Worm (Caenorhabditis elegans): ENCODE measurements around the gene snf-7.

Gene snf-7

DNA sequence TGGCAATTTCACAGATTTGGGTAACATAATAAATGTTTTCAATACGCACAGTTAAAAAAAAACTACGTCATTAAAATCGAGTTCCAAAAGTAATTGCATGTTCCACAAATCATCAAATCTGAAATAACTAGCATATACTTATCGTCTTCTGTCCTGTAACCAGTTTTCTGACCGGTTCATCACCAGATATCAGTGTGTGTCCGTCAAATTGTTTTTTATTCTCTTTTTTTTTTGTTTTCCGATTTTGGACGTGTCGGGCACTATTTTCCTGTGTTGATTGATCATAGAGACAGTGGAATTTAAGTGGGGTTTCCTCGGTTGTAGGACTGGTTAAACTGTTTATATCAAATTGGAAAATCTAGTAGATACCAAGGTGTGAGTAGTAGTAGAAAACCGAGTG lies 8.7 kb downstream of the snf-7 start:
- TF ChIP-seq sem-2 (GFP tag; optimal IDR thresholded peaks at IDR 0.05) (no peak), flh-1 (GFP tag; optimal IDR thresholded peaks at IDR 0.05) (no peak), nhr-2 (tag; optimal IDR thresholded peaks at IDR 0.05) (no peak)

ce11 chrIII:13015754-13016317 lies 10.6 kb downstream of the snf-7 start:
- TF ChIP-seq unc-62 (GFP tag; optimal IDR thresholded peaks at IDR 0.05) (no peak), nhr-28 (tag; optimal IDR thresholded peaks at IDR 0.05) (no peak), sptf-1 (tag; optimal IDR thresholded peaks at IDR 0.05) (no peak), mab-5 (tag; optimal IDR thresholded peaks at IDR 0.05) (no peak), nhr-12 (tag; optimal IDR thresholded peaks at IDR 0.05) (no peak), zip-8 (tag; optimal IDR thresholded peaks at IDR 0.05) (no peak), nhr-237 (tag; optimal IDR thresholded peaks at IDR 0.05) (no peak)

DNA sequence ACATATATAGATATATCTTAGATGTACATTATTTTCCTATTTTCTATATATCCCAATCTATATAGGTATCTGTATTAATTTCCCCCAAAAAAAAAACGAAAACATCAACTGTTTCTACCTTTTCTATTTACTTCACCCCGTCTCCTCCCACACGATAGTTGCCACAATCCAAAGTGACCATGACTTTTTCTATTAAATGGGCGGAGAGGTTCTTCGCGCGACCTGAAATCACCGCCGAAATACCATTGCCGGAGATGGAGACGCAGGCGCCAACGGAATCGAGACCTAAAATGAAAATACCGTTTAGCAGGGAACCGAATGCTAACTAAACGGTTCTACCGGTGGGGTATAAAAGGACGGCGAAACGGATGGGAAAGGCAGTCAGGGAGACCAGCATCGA lies 13.4 kb downstream of the snf-7 start, which contains the start of gene col-98:
col-98 (plus strand) TSS at position 390 of the 400 bp plus-strand sequence.
- TF ChIP-seq pha-4 (tag; optimal IDR thresholded peaks at IDR 0.05) (no peak), drap-1 (GFP tag; optimal IDR thresholded peaks at IDR 0.05) (no peak), unc-39 (tag; optimal IDR thresholded peaks at IDR 0.05) (no peak), nhr-76 (tag; optimal IDR thresholded peaks at IDR 0.05) (no peak), bed-3 (GFP tag; optimal IDR thresholded peaks at IDR 0.05) (no peak), snpc-4 (tag; optimal IDR thresholded peaks at IDR 0.05) (no peak), ceh-43 (GFP tag; optimal IDR thresholded peaks at IDR 0.05) (no peak), elt-3 (tag; optimal IDR thresholded peaks at IDR 0.05) (no peak), nhr-237 (tag; optimal IDR thresholded peaks at IDR 0.05) (no peak)

DNA sequence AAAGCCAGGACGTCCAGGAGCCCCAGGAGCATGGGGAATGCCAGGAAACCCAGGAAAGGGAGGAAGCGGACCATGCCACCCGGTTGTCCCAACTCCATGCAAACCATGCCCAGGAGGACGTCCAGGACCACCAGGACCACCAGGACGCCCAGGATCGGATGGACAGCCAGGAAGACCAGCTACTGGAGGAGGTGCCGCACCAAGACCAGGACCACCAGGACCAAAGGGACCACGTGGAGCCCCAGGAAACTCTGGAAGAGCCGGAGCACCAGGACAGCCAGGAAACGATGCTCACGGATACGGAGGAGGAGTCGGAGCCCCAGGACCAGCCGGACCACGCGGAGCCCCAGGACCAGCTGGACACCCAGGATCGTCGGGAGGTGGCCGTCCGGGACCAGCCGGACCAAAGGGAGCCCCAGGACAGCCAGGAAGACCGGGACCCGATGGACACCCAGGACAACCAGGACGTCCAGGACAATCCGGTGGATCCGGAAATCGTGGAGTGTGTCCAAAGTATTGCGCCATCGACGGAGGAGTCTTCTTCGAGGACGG lies 14.4 kb downstream of the snf-7 start:
- TF ChIP-seq tbx-8 (GFP tag; optimal IDR thresholded peaks at IDR 0.05) = no peak
- TF ChIP-seq ceh-43 (GFP tag; optimal IDR thresholded peaks at IDR 0.05) = no peak
- TF ChIP-seq ces-1 (GFP tag; optimal IDR thresholded peaks at IDR 0.05) = no peak
- TF ChIP-seq nhr-2 (tag; optimal IDR thresholded peaks at IDR 0.05) = no peak
- TF ChIP-seq lsy-2 (tag; optimal IDR thresholded peaks at IDR 0.05) = no peak
- no peak for TF ChIP-seq bed-3 (GFP tag; optimal IDR thresholded peaks at IDR 0.05)
- TF ChIP-seq ztf-11 (tag; optimal IDR thresholded peaks at IDR 0.05) = no peak
- TF ChIP-seq ham-2 (GFP tag; optimal IDR thresholded peaks at IDR 0.05) = no peak
- no peak for TF ChIP-seq elt-3 (tag; optimal IDR thresholded peaks at IDR 0.05)
- TF ChIP-seq nhr-28 (tag; optimal IDR thresholded peaks at IDR 0.05) = no peak
- TF ChIP-seq mab-5 (tag; optimal IDR thresholded peaks at IDR 0.05) = no peak

ce11 chrIII:13020741-13021140 lies 15.5 kb downstream of the snf-7 start, which contains the start of gene cyp-13A11:
TSS of gene cyp-13A11 (plus strand) at chrIII:13021006.
- TF ChIP-seq ham-2 (GFP tag; optimal IDR thresholded peaks at IDR 0.05) (no peak), elt-3 (tag; optimal IDR thresholded peaks at IDR 0.05) (no peak), M03D4.4 (tag; optimal IDR thresholded peaks at IDR 0.05) (no peak), unc-120 (tag; optimal IDR thresholded peaks at IDR 0.05; ENCODE audit: poor library complexity, severe bottlenecking) (no peak), snpc-4 (tag; optimal IDR thresholded peaks at IDR 0.05) (no peak), lin-13 (tag; optimal IDR thresholded peaks at IDR 0.05) (no peak), ceh-83 (GFP tag; optimal IDR thresholded peaks at IDR 0.05) (no peak), bed-3 (GFP tag; optimal IDR thresholded peaks at IDR 0.05) (no peak), nhr-76 (tag; optimal IDR thresholded peaks at IDR 0.05) (no peak), unc-39 (tag; optimal IDR thresholded peaks at IDR 0.05) (no peak), mep-1 (tag; optimal IDR thresholded peaks at IDR 0.05) (no peak), lin-32 (GFP tag; optimal IDR thresholded peaks at IDR 0.05) (no peak), sem-2 (GFP tag; optimal IDR thresholded peaks at IDR 0.05) (no peak), drap-1 (GFP tag; optimal IDR thresholded peaks at IDR 0.05) (no peak), ces-1 (GFP tag; optimal IDR thresholded peaks at IDR 0.05) (no peak)

ce11 chrIII:13024281-13024680 lies 19.0 kb downstream of the snf-7 start, which contains the start of gene cyp-13A12:
TSS of gene cyp-13A12 (plus strand) at chrIII:13024547.
- TF ChIP-seq ceh-43 (GFP tag; optimal IDR thresholded peaks at IDR 0.05) (no peak), mls-2 (tag; optimal IDR thresholded peaks at IDR 0.05) (no peak), unc-39 (tag; optimal IDR thresholded peaks at IDR 0.05) (no peak), nhr-2 (tag; optimal IDR thresholded peaks at IDR 0.05) (no peak), M03D4.4 (tag; optimal IDR thresholded peaks at IDR 0.05) (no peak), unc-62 (GFP tag; optimal IDR thresholded peaks at IDR 0.05) (no peak), sem-2 (GFP tag; optimal IDR thresholded peaks at IDR 0.05) (no peak), mep-1 (tag; optimal IDR thresholded peaks at IDR 0.05) (no peak), nhr-28 (tag; optimal IDR thresholded peaks at IDR 0.05) (no peak), hlh-1 (tag; optimal IDR thresholded peaks at IDR 0.05) (no peak), nhr-237 (tag; optimal IDR thresholded peaks at IDR 0.05) (no peak)

Measured in whole organism, mixed stage, embryonic.